Worm (Caenorhabditis elegans): ENCODE data around the gene srj-21.

DNA sequence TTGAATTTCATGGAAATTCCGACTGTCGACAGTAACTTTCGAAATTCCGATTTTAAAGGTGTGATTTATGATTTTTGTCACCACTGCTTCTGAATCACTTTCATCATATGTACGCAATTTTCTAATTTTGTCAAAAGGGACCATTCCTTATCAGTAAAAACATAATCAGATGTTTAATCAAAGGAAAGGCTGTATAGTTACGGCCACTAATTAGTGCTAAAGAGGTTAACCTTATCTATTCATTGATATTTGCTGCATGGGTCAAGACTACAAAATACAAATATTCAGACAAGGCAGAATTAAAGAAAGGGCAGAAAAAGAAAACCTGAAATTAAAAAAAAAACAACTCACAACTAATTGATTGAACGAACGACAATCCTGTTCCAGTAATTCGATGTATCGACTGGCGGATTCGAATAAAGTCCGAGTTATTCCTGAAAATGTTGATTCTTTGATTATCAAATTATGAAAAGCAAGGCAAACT is 13.1 kb upstream of the srj-21 start, which contains the start of gene T28B11.1:
- TF ChIP-seq pha-4 (tag; optimal IDR thresholded peaks at IDR 0.05): no peak
- TF ChIP-seq ttx-3 (tag; optimal IDR thresholded peaks at IDR 0.05): no peak
- TF ChIP-seq ama-1 (optimal IDR thresholded peaks at IDR 0.05): no peak
- no peak for TF ChIP-seq hlh-13 (GFP tag; optimal IDR thresholded peaks at IDR 0.05)
- TF ChIP-seq pqm-1 (tag; optimal IDR thresholded peaks at IDR 0.05): no peak
- TF ChIP-seq unc-55 (GFP tag; optimal IDR thresholded peaks at IDR 0.05): no peak
- TF ChIP-seq pax-1 (tag; optimal IDR thresholded peaks at IDR 0.05): no peak
- TF ChIP-seq sox-4 (tag; optimal IDR thresholded peaks at IDR 0.05): no peak
- TF ChIP-seq nhr-11 (tag; optimal IDR thresholded peaks at IDR 0.05): no peak
- no peak for TF ChIP-seq fkh-10 (GFP tag; optimal IDR thresholded peaks at IDR 0.05)
